Worm (Caenorhabditis elegans): Measurements from ENCODE around the gene hpl-2.
A peak's percentile ranks its signal among the peaks of the same experiment; 100 is the strongest.

The hpl-2 gene

ce11 chrIII:10736322-10736985 lies 18.9 kb downstream of the hpl-2 start:
- TF ChIP-seq blmp-1 (tag; optimal IDR thresholded peaks at IDR 0.05) (peak; percentile 76), xbp-1 (tag; optimal IDR thresholded peaks at IDR 0.05) (no peak), lin-14 (GFP tag; optimal IDR thresholded peaks at IDR 0.05) (peak; percentile 47), efl-1 (optimal IDR thresholded peaks at IDR 0.05) (peak; percentile 11 to 35), efl-1 (GFP tag; optimal IDR thresholded peaks at IDR 0.05 in 1 of 2) (peak in 1 of 2 experiments; percentile 33), sup-37 (GFP tag; optimal IDR thresholded peaks at IDR 0.05) (no peak), ceh-90 (tag; optimal IDR thresholded peaks at IDR 0.05) (no peak), jun-1 (tag; optimal IDR thresholded peaks at IDR 0.05) (no peak), nhr-237 (tag; optimal IDR thresholded peaks at IDR 0.05) (no peak), lin-15B (tag; optimal IDR thresholded peaks at IDR 0.05) (no peak), grh-1 (GFP tag; IDR thresholded peaks at IDR 0.05) (0 out of 2 replicates have a peak, but pooled peaks have one; percentile 31), nhr-12 (tag; optimal IDR thresholded peaks at IDR 0.05) (no peak), nhr-85 (tag) (peak; percentile 35), zip-4 (GFP tag; optimal IDR thresholded peaks at IDR 0.05) (no peak), elt-3 (tag; optimal IDR thresholded peaks at IDR 0.05) (peak in 1 of 6 experiments; percentile 4), lin-35 (GFP tag; optimal IDR thresholded peaks at IDR 0.05) (peak in 1 of 2 experiments; percentile 26)

DNA sequence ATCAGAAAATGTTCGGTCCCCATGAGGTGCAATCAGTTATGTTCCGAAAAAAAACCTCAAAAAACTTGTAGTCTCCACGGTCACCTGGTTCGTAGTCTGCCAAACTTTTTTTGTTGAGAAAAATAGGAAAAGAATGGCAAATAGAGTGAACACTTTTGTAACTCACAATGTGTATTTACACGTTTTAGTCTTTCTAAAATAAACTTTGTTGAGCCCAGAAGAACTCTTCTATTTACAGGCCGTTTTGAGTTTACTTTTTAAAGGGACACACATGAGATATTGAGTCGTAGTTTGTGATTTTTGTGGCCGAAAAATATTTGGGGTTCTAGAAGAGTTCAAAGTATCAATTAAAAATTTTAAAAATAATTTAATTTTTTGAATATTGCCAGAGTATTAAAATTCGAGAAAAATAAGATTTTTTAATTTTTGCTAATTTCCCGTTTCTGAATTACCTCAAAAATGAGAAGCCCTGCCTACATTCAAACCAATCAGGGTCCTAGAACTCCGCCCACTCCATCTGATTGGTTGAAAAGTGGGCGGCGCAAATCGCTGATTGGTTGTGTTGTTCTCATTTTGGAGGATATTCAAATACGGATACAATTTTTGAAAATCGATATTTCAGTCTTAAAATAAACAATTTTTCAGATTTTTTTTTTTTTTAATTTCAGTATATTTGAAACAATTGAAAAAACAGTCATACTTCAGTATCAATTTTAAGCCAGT lies 20.7 kb downstream of the hpl-2 start:
- TF ChIP-seq nhr-85 (tag), result no peak
- TF ChIP-seq skn-1 (tag; optimal IDR thresholded peaks at IDR 0.05), result peak; percentile 13
- TF ChIP-seq mdl-1 (tag; optimal IDR thresholded peaks at IDR 0.05), result no peak
- TF ChIP-seq efl-1 (optimal IDR thresholded peaks at IDR 0.05), result no peak
- peak in 1 of 2 experiments; percentile 47 for TF ChIP-seq efl-1 (GFP tag; optimal IDR thresholded peaks at IDR 0.05 in 1 of 2)
- TF ChIP-seq nhr-77 (tag; optimal IDR thresholded peaks at IDR 0.05), result peak; percentile 28
- TF ChIP-seq tbx-2 (tag; optimal IDR thresholded peaks at IDR 0.05), result peak; percentile 2
- TF ChIP-seq lin-14 (GFP tag; optimal IDR thresholded peaks at IDR 0.05), result peak; percentile 39
- no peak for TF ChIP-seq ces-1 (GFP tag; optimal IDR thresholded peaks at IDR 0.05)
- TF ChIP-seq ets-5 (GFP tag; IDR thresholded peaks at IDR 0.05), result no peak

DNA sequence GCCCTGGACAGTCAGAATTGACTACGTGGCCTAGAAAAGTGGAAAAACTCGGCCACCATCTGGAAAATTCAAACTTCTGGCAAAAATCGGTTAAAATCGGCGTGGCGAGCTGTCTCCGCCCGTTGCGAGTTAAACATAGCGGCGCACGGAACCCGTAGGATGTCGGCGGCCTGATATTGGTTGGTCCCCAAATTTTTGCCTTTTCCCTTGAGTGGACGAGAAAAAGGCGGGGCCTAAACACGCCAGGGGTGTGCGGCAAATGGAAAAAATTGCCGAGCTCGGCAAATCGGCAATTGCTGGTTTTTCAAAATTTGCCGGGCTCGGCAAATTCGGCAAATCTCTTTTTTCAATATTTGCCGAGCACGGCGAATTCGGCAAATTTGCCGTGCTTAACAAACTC lies 22.0 kb downstream of the hpl-2 start:
- no peak for TF ChIP-seq nhr-77 (tag; optimal IDR thresholded peaks at IDR 0.05)
- TF ChIP-seq egl-13 (tag; optimal IDR thresholded peaks at IDR 0.05), result no peak
- peak; percentile 1 for TF ChIP-seq snpc-4 (tag; optimal IDR thresholded peaks at IDR 0.05)
- no peak for TF ChIP-seq grh-1 (GFP tag; IDR thresholded peaks at IDR 0.05)
- no peak for TF ChIP-seq dsc-1 (tag; optimal IDR thresholded peaks at IDR 0.05)

DNA sequence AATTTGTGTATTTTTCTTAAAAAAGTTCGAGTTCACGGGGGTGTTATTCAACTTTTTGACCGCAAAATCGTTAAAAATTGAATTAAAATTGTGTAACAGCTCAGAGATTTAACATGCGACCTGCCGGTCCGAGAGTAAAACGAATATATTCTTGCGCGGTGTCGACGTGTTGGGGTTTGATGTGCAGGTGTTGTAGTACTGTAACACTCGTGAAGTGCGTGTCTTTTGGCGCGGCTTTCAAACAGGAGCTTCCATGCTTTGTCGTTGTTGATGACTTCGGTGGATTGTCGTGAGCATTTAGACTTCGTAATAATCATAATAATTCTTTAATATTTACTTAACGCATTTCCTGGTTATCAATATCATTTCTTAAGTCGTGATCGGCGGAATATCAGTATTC lies 24.8 kb downstream of the hpl-2 start, which contains the start of gene tat-3:
tat-3 (minus strand) TSS at position 196 of the 400 bp plus-strand sequence.
- no peak for TF ChIP-seq xbp-1 (tag; optimal IDR thresholded peaks at IDR 0.05)
- no peak for TF ChIP-seq swsn-7 (tag; optimal IDR thresholded peaks at IDR 0.05)
- TF ChIP-seq unc-130 (tag; optimal IDR thresholded peaks at IDR 0.05), result no peak
- no peak for TF ChIP-seq aha-1 (tag; optimal IDR thresholded peaks at IDR 0.05)
- TF ChIP-seq ama-1 (optimal IDR thresholded peaks at IDR 0.05), result no peak
- no peak for TF ChIP-seq sox-4 (tag; optimal IDR thresholded peaks at IDR 0.05)
- TF ChIP-seq lin-39 (tag; optimal IDR thresholded peaks at IDR 0.05), result no peak
- TF ChIP-seq lin-15B (tag; optimal IDR thresholded peaks at IDR 0.05), result no peak
- no peak for TF ChIP-seq rnt-1 (tag; optimal IDR thresholded peaks at IDR 0.05)
- TF ChIP-seq efl-3 (GFP tag; optimal IDR thresholded peaks at IDR 0.05), result no peak
- no peak for TF ChIP-seq nhr-11 (tag; optimal IDR thresholded peaks at IDR 0.05)
- no peak for TF ChIP-seq snpc-4 (tag; optimal IDR thresholded peaks at IDR 0.05)
- TF ChIP-seq unc-86 (tag; optimal IDR thresholded peaks at IDR 0.05), result no peak

Measured in whole organism, L1 larva.